Fruit fly (Drosophila melanogaster) Kc167 (cell line): Measurements from ENCODE around the gene D19A.

Experiments used
- Myc ChIP-seq: fragments of >200 bp; optimal IDR thresholded peaks from 2 replicates; lab custom pipeline; 2017; ENCODE audit warnings: missing external identifiers
- Sin3A ChIP-seq: fragments of >200 bp; optimal IDR thresholded peaks from 2 replicates; lab custom pipeline; 2018; ENCODE audit warnings: missing external identifiers
- h ChIP-seq: fragments of >200 bp; optimal IDR thresholded peaks from 3 replicates; lab custom pipeline; 2018; ENCODE audit warnings: missing external identifiers
- insv ChIP-seq: fragments of >200 bp; optimal IDR thresholded peaks from 3 replicates; lab custom pipeline; 2018; ENCODE audit warnings: missing external identifiers
- psq ChIP-seq: fragments of >200 bp; optimal IDR thresholded peaks from 2 replicates; lab custom pipeline; 2017; ENCODE audit warnings: missing external identifiers
- ttk ChIP-seq: sonication (Bioruptor generic); optimal IDR thresholded peaks from 2 replicates; lab custom pipeline; 2017; ENCODE audit warnings: missing external identifiers

D19A gene

DNA sequence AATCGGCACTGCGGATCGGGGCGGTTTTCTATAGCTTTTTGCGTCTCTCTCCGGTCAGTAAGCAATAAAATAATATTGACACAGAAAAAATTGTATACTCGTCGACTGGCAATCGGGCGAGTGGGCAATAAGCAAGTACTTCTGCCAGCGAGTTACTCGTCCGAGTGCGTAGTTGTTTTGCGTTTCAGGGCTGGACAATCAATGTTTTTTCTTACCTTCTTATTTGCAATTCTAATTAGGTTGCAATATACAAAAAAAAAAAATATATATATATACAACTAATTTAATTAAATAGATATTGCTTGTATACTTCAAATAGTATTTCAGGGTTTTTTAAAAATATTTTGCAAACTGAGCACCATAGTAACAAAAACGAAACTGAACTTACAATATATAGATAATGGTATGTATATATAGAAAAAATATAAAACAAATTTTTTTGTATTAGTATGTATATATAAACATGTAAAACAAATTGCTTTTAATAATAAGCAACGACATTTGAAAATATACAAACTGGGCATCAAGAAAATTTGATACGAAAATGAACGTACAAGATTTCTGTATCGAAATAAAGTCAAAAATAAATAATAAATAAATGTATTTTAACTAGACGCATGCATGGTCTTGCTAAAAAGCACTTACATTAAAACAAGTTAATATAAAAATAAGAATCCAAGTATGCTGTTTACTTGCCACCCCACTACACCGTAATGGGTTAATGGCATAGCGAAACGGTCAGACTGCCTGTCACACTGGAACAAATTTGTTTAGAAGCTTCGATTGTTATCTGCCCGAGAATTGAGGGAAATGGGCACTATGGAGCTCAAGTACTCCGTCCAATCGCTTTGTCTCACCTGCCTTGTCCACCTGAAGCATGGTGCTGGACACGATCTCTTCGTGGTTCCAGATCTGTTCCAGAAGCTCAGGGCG, at the start of gene D19A, which contains the start of gene CG7386:
D19A (minus strand) TSS at position 129 of the 933 bp plus-strand sequence.
CG7386 (plus strand) TSS at position 751 of the 933 bp plus-strand sequence.
- TF ChIP-seq h (lab: Kevin White, UChicago) (no peak), insv (no peak), psq (lab: Kevin White, UChicago) (no peak)

DNA sequence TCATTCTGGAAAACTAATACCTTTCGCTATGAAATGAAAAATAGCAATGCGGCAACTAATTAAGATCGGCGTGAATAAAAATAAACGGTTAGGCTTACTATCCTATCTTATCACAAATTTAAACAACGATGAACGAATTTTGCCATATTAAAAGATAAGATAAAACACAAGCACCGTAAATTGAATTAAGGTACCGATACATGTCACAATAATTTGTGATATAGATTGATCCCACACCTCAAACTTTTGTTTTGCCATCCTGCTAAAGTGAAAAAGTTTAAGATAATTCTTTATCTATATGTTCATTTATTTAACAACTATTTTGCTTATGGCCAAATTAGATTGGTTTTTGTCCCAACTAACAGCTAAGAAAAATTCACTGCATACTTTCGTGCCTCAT, 45.1 kb upstream of the D19A start, which contains the start of gene CG42714:
CG42714 (minus strand) TSS at position 22 of the 400 bp plus-strand sequence.
- TF ChIP-seq psq (lab: Kevin White, UChicago) (no peak), Sin3A (lab: Kevin White, UChicago) (no peak), ttk (lab: Kevin White, UChicago) (no peak), h (lab: Kevin White, UChicago) (no peak)

DNA sequence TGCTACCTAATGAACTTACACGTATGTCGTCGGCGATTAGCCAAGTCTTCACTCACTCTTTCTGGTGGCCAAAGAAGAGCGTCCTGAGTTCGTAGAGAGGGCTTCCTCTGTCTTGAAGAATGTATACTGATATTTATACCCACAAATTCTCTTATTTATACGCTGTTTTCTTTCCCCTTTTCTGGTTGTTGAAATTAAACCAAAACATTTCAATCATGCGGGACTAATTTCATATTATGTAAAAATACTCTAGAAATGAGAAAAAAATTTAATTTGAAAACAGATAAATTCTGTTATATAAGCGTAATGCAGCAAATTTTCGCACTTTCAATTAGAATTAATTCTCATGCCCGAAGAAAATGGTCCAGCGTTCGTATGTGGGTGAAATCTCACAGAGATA, 44.4 kb upstream of the D19A start, which contains the start of gene BG642312:
BG642312 (minus strand) TSS at position 101 of the 400 bp plus-strand sequence.
- TF ChIP-seq insv: no peak

DNA sequence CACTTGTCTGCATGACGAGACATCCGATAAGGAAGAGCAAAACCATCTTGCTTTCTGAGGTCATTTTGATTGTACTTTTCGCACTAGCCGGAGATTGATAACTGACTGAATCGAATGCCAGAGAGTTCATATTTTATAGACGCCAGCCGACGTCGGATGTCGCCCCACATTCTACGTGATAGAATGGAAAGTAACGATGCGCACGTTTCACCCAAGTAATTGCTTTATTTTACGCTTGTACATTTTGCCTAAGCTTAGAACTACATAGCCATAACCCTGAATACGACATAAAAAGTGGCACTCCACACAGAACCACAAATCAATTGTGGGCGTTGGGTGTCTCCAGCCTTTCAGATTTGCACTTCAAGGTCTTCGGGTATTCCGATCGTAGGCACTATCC, 43.3 kb upstream of the D19A start, which contains the start of gene CG13299:
CG13299 (minus strand) TSS at position 101 of the 400 bp plus-strand sequence.
- TF ChIP-seq Sin3A (lab: Kevin White, UChicago): no peak
- no peak for TF ChIP-seq ttk (lab: Kevin White, UChicago)
- TF ChIP-seq insv: no peak
- TF ChIP-seq h (lab: Kevin White, UChicago): no peak
- no peak for TF ChIP-seq psq (lab: Kevin White, UChicago)

DNA sequence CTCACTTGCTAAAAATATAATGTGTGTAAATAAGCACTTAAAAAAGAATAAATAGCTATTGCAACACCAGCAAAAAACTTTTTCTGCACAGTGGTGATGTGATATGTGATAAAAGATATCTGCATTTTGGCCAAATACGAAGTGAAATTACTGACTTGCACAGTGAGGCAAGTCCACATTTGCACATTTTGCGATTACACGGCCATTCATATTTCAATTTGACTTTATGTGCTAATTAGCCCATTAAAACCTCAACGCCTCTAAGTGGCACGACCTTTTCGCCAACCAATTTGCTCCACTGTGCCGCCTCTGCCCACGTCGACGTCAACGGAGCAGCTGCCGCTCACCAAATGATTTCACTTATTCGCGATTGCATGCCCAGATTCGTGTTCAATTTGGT, 31.3 kb upstream of the D19A start, which contains the start of gene CG33946:
CG33946 (plus strand) TSS at position 392 of the 400 bp plus-strand sequence.
- TF ChIP-seq psq (lab: Kevin White, UChicago): no peak
- TF ChIP-seq Myc (lab: Kevin White, UChicago): no peak
- TF ChIP-seq h (lab: Kevin White, UChicago): no peak
- TF ChIP-seq insv: no peak
- TF ChIP-seq Sin3A (lab: Kevin White, UChicago): no peak
- no peak for TF ChIP-seq ttk (lab: Kevin White, UChicago)

DNA sequence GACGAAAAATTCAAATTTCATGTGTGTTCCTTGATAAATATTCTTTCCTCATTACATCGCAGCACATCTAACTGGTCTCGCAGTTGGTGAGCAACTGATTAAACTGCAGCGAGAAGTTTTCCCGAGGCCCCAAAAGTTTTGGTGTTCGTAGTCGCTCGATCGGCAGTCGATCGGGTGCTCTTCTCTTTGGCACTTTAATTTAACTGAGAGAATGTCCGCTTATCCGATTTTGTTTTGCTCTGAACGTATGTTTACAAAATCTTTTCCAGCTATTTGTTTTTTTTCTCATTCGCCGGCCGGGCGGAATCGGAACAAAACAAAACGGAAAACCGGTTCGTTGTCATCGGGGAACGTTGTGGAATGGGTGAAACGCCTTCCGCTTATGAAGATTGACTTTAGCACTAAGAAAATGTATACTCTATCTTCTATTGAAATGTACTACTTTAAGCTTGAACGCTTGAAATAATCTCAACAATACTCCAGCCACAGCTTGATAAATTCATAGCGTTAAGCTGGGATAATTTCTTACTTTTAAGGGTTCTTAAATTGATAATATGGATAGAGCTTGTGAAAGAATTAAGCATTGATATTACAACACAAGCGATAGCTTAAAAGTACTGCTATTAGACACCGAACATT, 29.7 kb upstream of the D19A start:
- TF ChIP-seq insv (no peak), ttk (lab: Kevin White, UChicago) (no peak), Myc (lab: Kevin White, UChicago) (no peak), psq (lab: Kevin White, UChicago) (no peak), Sin3A (lab: Kevin White, UChicago) (no peak), h (lab: Kevin White, UChicago) (no peak)

DNA sequence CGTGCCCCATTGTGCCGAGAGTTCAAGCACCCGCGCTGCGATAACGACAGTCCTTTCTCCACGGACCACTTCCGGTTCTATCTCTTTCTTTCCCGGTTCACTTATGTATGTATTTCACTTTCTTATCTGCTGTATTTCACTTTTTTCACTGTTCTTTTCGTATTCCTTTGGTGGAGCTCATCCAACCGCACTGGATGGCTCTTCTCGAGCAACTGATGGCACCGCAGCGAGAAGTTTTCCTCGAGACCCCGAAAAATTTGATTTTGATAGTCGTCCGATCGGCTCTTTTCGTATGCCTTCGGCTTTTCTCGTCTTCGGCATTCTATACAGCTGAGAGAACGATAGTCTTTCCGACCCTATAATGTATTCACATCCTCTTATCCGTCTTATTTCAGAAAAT, 28.9 kb upstream of the D19A start, which contains the start of gene LanA:
LanA (minus strand) TSS at position 217 of the 400 bp plus-strand sequence.
- TF ChIP-seq psq (lab: Kevin White, UChicago): no peak
- TF ChIP-seq Myc (lab: Kevin White, UChicago): no peak
- TF ChIP-seq insv: no peak
- no peak for TF ChIP-seq h (lab: Kevin White, UChicago)
- TF ChIP-seq ttk (lab: Kevin White, UChicago): no peak
- no peak for TF ChIP-seq Sin3A (lab: Kevin White, UChicago)

DNA sequence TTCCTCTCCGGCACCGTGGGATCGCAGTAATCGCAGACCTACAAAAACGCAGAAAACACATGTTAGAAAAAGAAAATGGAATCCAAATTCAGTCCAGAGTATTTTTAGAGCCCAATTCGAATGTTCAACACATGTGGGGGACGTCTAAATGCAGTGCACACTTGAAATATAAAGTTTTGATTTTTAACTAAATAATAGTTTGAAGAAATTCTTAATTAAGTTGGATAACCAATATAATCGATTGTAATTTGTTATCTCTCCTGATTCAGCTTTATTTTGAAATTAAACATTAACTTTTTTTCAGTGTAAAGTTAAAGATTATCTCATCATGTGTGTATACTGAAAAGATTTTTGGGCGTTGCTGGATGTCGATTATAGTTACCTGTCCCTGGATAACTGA, 28.3 kb upstream of the D19A start:
- TF ChIP-seq insv (no peak), h (lab: Kevin White, UChicago) (no peak), Sin3A (lab: Kevin White, UChicago) (no peak), Myc (lab: Kevin White, UChicago) (no peak), ttk (lab: Kevin White, UChicago) (no peak), psq (lab: Kevin White, UChicago) (no peak)

DNA sequence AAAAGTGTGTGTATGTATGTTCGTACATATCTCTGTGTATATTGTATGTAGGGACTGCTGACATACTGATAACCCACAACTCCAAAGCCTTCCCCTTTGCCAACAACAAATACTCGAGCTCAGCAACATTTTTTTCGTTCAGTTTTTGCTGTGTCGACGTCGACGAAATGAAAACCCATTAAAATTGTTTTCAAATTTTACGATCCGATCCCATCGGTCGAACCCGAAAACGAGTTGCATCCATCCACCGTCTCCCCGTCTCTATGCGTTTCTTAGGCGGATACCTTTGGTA, 27.8 kb upstream of the D19A start:
- TF ChIP-seq psq (lab: Kevin White, UChicago): no peak
- TF ChIP-seq Myc (lab: Kevin White, UChicago): no peak
- no peak for TF ChIP-seq Sin3A (lab: Kevin White, UChicago)
- TF ChIP-seq h (lab: Kevin White, UChicago): no peak
- no peak for TF ChIP-seq insv
- TF ChIP-seq ttk (lab: Kevin White, UChicago): no peak

DNA sequence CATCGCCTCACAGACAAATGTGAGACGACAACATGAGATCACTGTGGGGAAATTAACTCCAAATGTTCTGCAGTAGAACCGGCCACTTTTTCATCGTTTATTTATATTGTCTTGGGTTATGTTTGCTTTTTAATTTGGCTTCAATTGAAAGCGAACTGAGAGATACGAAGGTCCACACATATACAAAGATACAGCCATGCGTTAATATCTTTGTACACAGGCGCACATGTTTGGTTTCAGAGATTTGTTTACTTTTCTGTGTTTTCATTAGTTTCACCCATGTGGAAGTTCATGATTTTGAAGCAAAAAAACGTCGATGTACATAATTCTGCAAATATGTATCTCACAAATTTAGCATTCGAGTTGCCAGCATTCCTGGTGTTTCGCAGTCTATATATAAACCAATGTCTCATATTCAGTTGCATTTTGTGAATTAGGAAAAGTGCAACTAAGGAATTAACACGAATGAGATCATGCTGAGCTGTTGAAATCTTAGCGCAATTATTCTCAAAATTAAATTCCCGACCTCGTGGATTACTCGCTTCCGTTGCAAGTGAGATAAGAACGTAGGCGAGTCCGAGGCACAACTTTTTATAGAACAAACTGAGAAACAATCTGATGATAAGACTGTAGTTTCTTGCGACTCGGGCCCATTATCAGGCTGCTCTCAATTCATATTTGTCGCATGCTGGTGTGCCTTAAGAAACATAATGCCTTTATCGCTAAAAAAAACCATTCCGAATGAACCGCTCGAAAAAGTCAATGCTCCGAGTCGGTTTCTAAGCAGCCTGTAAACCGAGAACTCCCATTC, 27.3 kb upstream of the D19A start:
- TF ChIP-seq Myc (lab: Kevin White, UChicago): no peak
- TF ChIP-seq ttk (lab: Kevin White, UChicago): no peak
- no peak for TF ChIP-seq h (lab: Kevin White, UChicago)
- no peak for TF ChIP-seq Sin3A (lab: Kevin White, UChicago)
- no peak for TF ChIP-seq insv
- no peak for TF ChIP-seq psq (lab: Kevin White, UChicago)

DNA sequence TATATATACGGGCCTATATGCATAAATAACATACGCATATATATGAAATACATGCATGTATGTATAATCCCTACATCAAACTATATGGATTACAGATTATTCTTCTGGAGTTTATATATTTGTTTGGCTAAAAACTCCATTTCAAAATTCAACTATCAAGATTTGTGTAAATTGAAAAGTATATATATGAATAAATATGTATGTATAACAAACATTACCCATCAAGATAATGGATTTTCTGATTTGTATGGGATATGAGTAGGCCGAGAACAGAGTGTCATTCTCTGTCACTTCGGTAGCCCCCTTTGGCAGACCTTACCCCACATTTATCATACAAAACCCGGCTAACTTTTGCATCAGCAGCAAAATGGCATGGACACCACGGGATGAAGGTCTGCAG, 11.2 kb upstream of the D19A start, which contains the start of gene CG8219:
CG8219 (plus strand) TSS at position 301 of the 400 bp plus-strand sequence.
- no peak for TF ChIP-seq h (lab: Kevin White, UChicago)
- no peak for TF ChIP-seq Sin3A (lab: Kevin White, UChicago)
- TF ChIP-seq Myc (lab: Kevin White, UChicago): no peak
- no peak for TF ChIP-seq insv
- no peak for TF ChIP-seq ttk (lab: Kevin White, UChicago)
- TF ChIP-seq psq (lab: Kevin White, UChicago): no peak
